Worm (Caenorhabditis elegans) whole organism, L4 larva: ENCODE data around the gene R07B7.2.

ENCODE experiments used
- Y105C5A.15 ChIP-seq: fragments of 200-800 bp; sonication (Bioruptor generic); IDR thresholded peaks from 2 replicates; pipeline ENCODE4 v1.3.6; 2022; ENCODE audit warnings: missing genetic modification characterization, missing compliant biosample characterization
- ceh-82 ChIP-seq: sonication (generic microtip); optimal IDR thresholded peaks from 2 replicates; lab custom pipeline; 2017; ENCODE audit warnings: missing biosample characterization, missing genetic modification characterization
- fos-1 ChIP-seq: fragments of 150-350 bp; optimal IDR thresholded peaks from 2 replicates; lab custom pipeline; 2014; ENCODE audit warnings: missing biosample characterization, missing genetic modification characterization
- mdt-29 ChIP-seq: fragments of 200-800 bp; sonication (Bioruptor generic); IDR thresholded peaks from 2 replicates; pipeline ENCODE4 v1.3.6; 2022; ENCODE audit warnings: missing genetic modification reagents, missing genetic modification characterization, missing compliant biosample characterization
- nhr-10 ChIP-seq: fragments of 150-350 bp; optimal IDR thresholded peaks from 2 replicates; lab custom pipeline; 2014; ENCODE audit warnings: missing biosample characterization, missing genetic modification characterization
- nhr-11 ChIP-seq: fragments of 150-350 bp; optimal IDR thresholded peaks from 2 replicates; lab custom pipeline; 2014; ENCODE audit warnings: missing biosample characterization, missing genetic modification characterization
- nhr-237 ChIP-seq: sonication (generic microtip); optimal IDR thresholded peaks from 2 replicates; lab custom pipeline; 2017; ENCODE audit warnings: missing biosample characterization, missing genetic modification characterization
- nhr-28 ChIP-seq: fragments of 150-350 bp; optimal IDR thresholded peaks from 2 replicates; lab custom pipeline; 2014; ENCODE audit warnings: missing biosample characterization, missing genetic modification characterization
- pha-4 ChIP-seq, 2 experiments: fragments of 150-350 bp in 1 of 2; fragments of 200-800 bp in 1 of 2; sonication (Bioruptor generic) in 1 of 2; IDR thresholded peaks in 1 of 2; optimal IDR thresholded peaks in 1 of 2; 2 replicates each; pipeline versions ENCODE4 v1.3.6 to Lab custom; 2014 to 2022; ENCODE audit warnings: missing genetic modification characterization in 2 of 2, missing genetic modification reagents in 2 of 2, missing biosample characterization in 1 of 2, missing compliant biosample characterization in 1 of 2
- pqm-1 ChIP-seq: sonication (generic microtip); optimal IDR thresholded peaks from 2 replicates; lab custom pipeline; 2017; ENCODE audit warnings: missing biosample characterization, missing genetic modification characterization
- snpc-4 ChIP-seq: fragments of 150-350 bp; optimal IDR thresholded peaks from 2 replicates; lab custom pipeline; 2014; ENCODE audit warnings: missing biosample characterization, missing genetic modification characterization
- unc-62 ChIP-seq, 3 experiments: fragments of 150-350 bp in 1 of 3; sonication (generic microtip); optimal IDR thresholded peaks in 2 of 3; peaks in 1 of 3; 1 replicate in 1 of 3; 2 replicates in 2 of 3; lab custom pipeline; 2014 to 2017; ENCODE audit warnings: missing biosample characterization in 3 of 3, missing genetic modification characterization in 3 of 3, missing genetic modification reagents in 3 of 3, missing genotype in 1 of 3
- ztf-11 ChIP-seq: fragments of 150-350 bp; optimal IDR thresholded peaks from 2 replicates; lab custom pipeline; 2014; ENCODE audit warnings: missing biosample characterization, missing genetic modification characterization

ce11 chrV:12095865-12096264, 36.3 kb upstream of the R07B7.2 start, which contains the start of gene nhr-207:
- TF ChIP-seq snpc-4, result no peak
- TF ChIP-seq mdt-29, result no peak
- no peak for TF ChIP-seq nhr-237
- TF ChIP-seq fos-1 (tag; lab: Kevin White, UChicago), result no peak
- no peak for TF ChIP-seq pqm-1 (tag; lab: Kevin White, UChicago)
- TF ChIP-seq pha-4 (GFP tag; IDR thresholded peaks at IDR 0.05; lab: Robert Waterston, UW), result no peak
- no peak for TF ChIP-seq pha-4 (tag; optimal IDR thresholded peaks at IDR 0.05; lab: Kevin White, UChicago)
- no peak for TF ChIP-seq nhr-10 (tag; lab: Kevin White, UChicago)
- TF ChIP-seq ceh-82 (tag; lab: Kevin White, UChicago), result no peak
- no peak for TF ChIP-seq unc-62 (GFP tag; optimal IDR thresholded peaks at IDR 0.05 in 1 of 2; lab: Kevin White, UChicago)
- TF ChIP-seq unc-62 (tag; optimal IDR thresholded peaks at IDR 0.05; lab: Kevin White, UChicago), result no peak
- no peak for TF ChIP-seq nhr-11 (tag; lab: Kevin White, UChicago)
- peak; percentile 95 for TF ChIP-seq nhr-28
- no peak for TF ChIP-seq ztf-11 (tag; lab: Kevin White, UChicago)
- TF ChIP-seq Y105C5A.15 (GFP tag; lab: Robert Waterston, UW), result no peak
